Fruit fly (Drosophila melanogaster) whole organism, embryonic: ENCODE measurements around the gene par-6.

Source experiments
- Aef1 ChIP-seq: fragments of 200-800 bp; sonication (Bioruptor generic); IDR thresholded peaks from 3 replicates; pipeline ENCODE4 v1.3.6; 2022; ENCODE audit warnings: missing biosample characterization, missing genetic modification characterization
- BEAF-32 ChIP-seq: fragments of 200-800 bp; sonication (Bioruptor generic); optimal IDR thresholded peaks from 3 replicates; lab custom pipeline; 2017; ENCODE audit warnings: missing biosample characterization, missing genetic modification characterization, mild to moderate bottlenecking, moderate library complexity, missing genetic modification reagents
- CG10147 ChIP-seq: fragments of 200-800 bp; sonication (Bioruptor generic); optimal IDR thresholded peaks from 2 replicates; lab custom pipeline; 2019; ENCODE audit warnings: missing biosample characterization, mild to moderate bottlenecking, missing genetic modification characterization, moderate library complexity
- CG12744 ChIP-seq: fragments of 200-800 bp; sonication (Bioruptor generic); optimal IDR thresholded peaks from 2 replicates; lab custom pipeline; 2016; ENCODE audit warnings: missing biosample characterization, missing genetic modification characterization
- CG12942 ChIP-seq: fragments of 200-800 bp; sonication (Bioruptor generic); optimal IDR thresholded peaks from 3 replicates; lab custom pipeline; 2016; ENCODE audit warnings: missing biosample characterization, missing genetic modification characterization
- CG13424 ChIP-seq: fragments of 200-800 bp; sonication (Bioruptor generic); optimal IDR thresholded peaks from 2 replicates; lab custom pipeline; 2019; ENCODE audit warnings: missing biosample characterization, mild to moderate bottlenecking, missing genetic modification characterization, moderate library complexity
- CG13894 ChIP-seq: fragments of 200-800 bp; sonication (Bioruptor generic); optimal IDR thresholded peaks from 3 replicates; lab custom pipeline; 2018; ENCODE audit warnings: missing biosample characterization, mild to moderate bottlenecking, missing genetic modification characterization, moderate library complexity
- CG15479 ChIP-seq: fragments of 200-800 bp; sonication (Bioruptor generic); optimal IDR thresholded peaks from 3 replicates; lab custom pipeline; 2019; ENCODE audit warnings: missing biosample characterization, mild to moderate bottlenecking, missing genetic modification characterization, moderate library complexity
- CG15514 ChIP-seq: fragments of 200-800 bp; sonication (Bioruptor generic); optimal IDR thresholded peaks from 3 replicates; lab custom pipeline; 2017; ENCODE audit warnings: missing biosample characterization, missing genetic modification characterization, mild to moderate bottlenecking, moderate library complexity, missing genetic modification reagents
- CG2120 ChIP-seq: fragments of 200-800 bp; sonication (Bioruptor generic); optimal IDR thresholded peaks from 3 replicates; lab custom pipeline; 2016; ENCODE audit warnings: missing biosample characterization, missing genetic modification characterization
- CG2712 ChIP-seq: fragments of 200-800 bp; optimal IDR thresholded peaks from 3 replicates; lab custom pipeline; 2019; ENCODE audit warnings: missing biosample characterization, mild to moderate bottlenecking, missing genetic modification characterization, moderate library complexity
- CG34422 ChIP-seq: fragments of 200-800 bp; sonication (Bioruptor generic); IDR thresholded peaks from 3 replicates; pipeline ENCODE4 v1.3.6; 2022; ENCODE audit warnings: missing biosample characterization, missing genetic modification characterization
- CG43689 ChIP-seq: fragments of 200-800 bp; sonication (Bioruptor generic); IDR thresholded peaks from 2 replicates; pipeline ENCODE4 v1.3.6; 2022; ENCODE audit warnings: missing biosample characterization, missing genetic modification characterization
- CG4424 ChIP-seq: fragments of 200-800 bp; sonication (Bioruptor generic); optimal IDR thresholded peaks from 3 replicates; lab custom pipeline; 2016; ENCODE audit warnings: missing biosample characterization, missing genetic modification characterization
- CG6683 ChIP-seq: fragments of 200-800 bp; sonication (Bioruptor generic); optimal IDR thresholded peaks from 2 replicates; lab custom pipeline; 2017; ENCODE audit warnings: missing biosample characterization, mild to moderate bottlenecking, missing genetic modification characterization, missing genetic modification reagents
- CG7372 ChIP-seq: fragments of 200-800 bp; sonication (Bioruptor generic); IDR thresholded peaks from 2 replicates; pipeline ENCODE4 v1.3.6; 2022; ENCODE audit warnings: missing biosample characterization, missing genetic modification characterization
- CG8388 ChIP-seq: fragments of 200-800 bp; sonication (Bioruptor generic); optimal IDR thresholded peaks from 2 replicates; lab custom pipeline; 2019; ENCODE audit warnings: missing biosample characterization, mild to moderate bottlenecking, missing genetic modification characterization, moderate library complexity
- CG9797 ChIP-seq: fragments of 200-800 bp; sonication (Bioruptor generic); optimal IDR thresholded peaks from 3 replicates; lab custom pipeline; 2018; ENCODE audit warnings: missing biosample characterization, mild to moderate bottlenecking, missing genetic modification characterization
- Chrac-16 ChIP-seq: fragments of 200-800 bp; sonication (Bioruptor generic); optimal IDR thresholded peaks from 3 replicates; lab custom pipeline; 2016; ENCODE audit warnings: missing biosample characterization, missing genetic modification characterization
- Doc3 ChIP-seq: fragments of 200-800 bp; sonication (Bioruptor generic); IDR thresholded peaks from 3 replicates; pipeline ENCODE4 v1.3.6; 2022; ENCODE audit warnings: missing biosample characterization, missing genetic modification characterization; ENCODE audit not compliant: partially characterized antibody
- Gug ChIP-seq: fragments of 200-800 bp; sonication (Bioruptor generic); IDR thresholded peaks from 4 replicates; pipeline ENCODE4 v1.3.6; 2022; ENCODE audit warnings: missing biosample characterization, missing genetic modification characterization
- H15 ChIP-seq: fragments of 200-800 bp; sonication (Bioruptor generic); IDR thresholded peaks from 3 replicates; pipeline ENCODE4 v1.3.6; 2022; ENCODE audit warnings: missing biosample characterization, missing genetic modification characterization
- Hmx ChIP-seq: fragments of 200-800 bp; sonication (Bioruptor generic); optimal IDR thresholded peaks from 2 replicates; lab custom pipeline; 2016; ENCODE audit warnings: missing biosample characterization, missing genetic modification characterization
- Lpt ChIP-seq: fragments of >200 bp; optimal IDR thresholded peaks from 2 replicates; lab custom pipeline; 2018; ENCODE audit warnings: missing biosample characterization, missing genetic modification characterization
- Oaz ChIP-seq: fragments of 200-800 bp; sonication (Bioruptor generic); IDR thresholded peaks from 2 replicates; pipeline ENCODE4 v1.3.6; 2022; ENCODE audit warnings: missing biosample characterization, missing genetic modification characterization
- Pdp1 ChIP-seq, 2 experiments: fragments of 200-800 bp; sonication (Bioruptor generic); optimal IDR thresholded peaks; 3 replicates each; lab custom pipeline; 2016; ENCODE audit warnings: missing biosample characterization in 2 of 2, missing genetic modification characterization in 2 of 2, mild to moderate bottlenecking in 1 of 2, moderate library complexity in 1 of 2
- Tbp ChIP-seq: fragments of >200 bp; optimal IDR thresholded peaks from 2 replicates; lab custom pipeline; 2018; ENCODE audit warnings: missing biosample characterization, missing genetic modification characterization
- ase ChIP-seq: fragments of 200-800 bp; sonication (Bioruptor generic); IDR thresholded peaks from 3 replicates; pipeline ENCODE4 v1.3.6; 2022; ENCODE audit warnings: missing biosample characterization, missing genetic modification characterization
- bowl ChIP-seq: fragments of 200-800 bp; sonication (Bioruptor generic); IDR thresholded peaks from 2 replicates; pipeline ENCODE4 v1.3.6; 2022; ENCODE audit warnings: missing biosample characterization, missing genetic modification characterization
- br ChIP-seq: fragments of >200 bp; optimal IDR thresholded peaks from 2 replicates; lab custom pipeline; 2017
- crol ChIP-seq: fragments of 200-800 bp; sonication (Bioruptor generic); IDR thresholded peaks from 2 replicates; pipeline ENCODE4 v1.3.6; 2022; ENCODE audit warnings: missing biosample characterization, missing genetic modification characterization
- dati ChIP-seq: fragments of 200-800 bp; sonication (Bioruptor generic); IDR thresholded peaks from 2 replicates; pipeline ENCODE4 v1.3.6; 2022; ENCODE audit warnings: missing biosample characterization, missing genetic modification characterization
- emc ChIP-seq: fragments of 200-800 bp; sonication (Bioruptor generic); optimal IDR thresholded peaks from 2 replicates; lab custom pipeline; 2016; ENCODE audit warnings: missing biosample characterization, missing genetic modification characterization
- eve ChIP-seq, 2 experiments: fragments of >200 bp; optimal IDR thresholded peaks; 2 replicates each; lab custom pipeline; 2017; ENCODE audit warnings: missing biosample characterization in 2 of 2, missing genetic modification characterization in 2 of 2
- fd96Cb ChIP-seq: fragments of 200-800 bp; sonication (Bioruptor generic); optimal IDR thresholded peaks from 2 replicates; lab custom pipeline; 2018; ENCODE audit warnings: missing biosample characterization, mild to moderate bottlenecking, missing genetic modification characterization, moderate library complexity
- fu2 ChIP-seq: fragments of 200-800 bp; sonication (Bioruptor generic); optimal IDR thresholded peaks from 2 replicates; lab custom pipeline; 2016; ENCODE audit warnings: missing biosample characterization, missing genetic modification characterization
- gcm2 ChIP-seq: fragments of 200-800 bp; sonication (Bioruptor generic); optimal IDR thresholded peaks from 2 replicates; lab custom pipeline; 2016; ENCODE audit warnings: missing biosample characterization, missing genetic modification characterization
- jumu ChIP-seq: fragments of 200-800 bp; sonication (Bioruptor generic); optimal IDR thresholded peaks from 3 replicates; lab custom pipeline; 2016; ENCODE audit warnings: missing biosample characterization, missing genetic modification characterization
- lola ChIP-seq, 3 experiments: fragments of >200 bp in 2 of 3; fragments of 200-800 bp in 1 of 3; sonication (Bioruptor generic) in 1 of 3; optimal IDR thresholded peaks; 2 replicates each; lab custom pipeline; 2017 to 2019; ENCODE audit warnings: missing biosample characterization in 3 of 3, missing genetic modification characterization in 3 of 3, mild to moderate bottlenecking in 1 of 3, moderate library complexity in 1 of 3
- mirr ChIP-seq: fragments of 200-800 bp; sonication (Bioruptor generic); optimal IDR thresholded peaks from 3 replicates; lab custom pipeline; 2018; ENCODE audit warnings: missing biosample characterization, mild to moderate bottlenecking, missing genetic modification characterization
- pan ChIP-seq, 4 experiments: fragments of >200 bp in 3 of 4; fragments of 200-800 bp in 1 of 4; sonication (Bioruptor generic) in 1 of 4; optimal IDR thresholded peaks in 3 of 4; IDR thresholded peaks in 1 of 4; 2 replicates each; pipeline versions ENCODE4 v1.3.6 to Lab custom; 2017 to 2022; ENCODE audit warnings: missing biosample characterization in 2 of 4, missing genetic modification characterization in 2 of 4, mixed read lengths in 1 of 4
- pita ChIP-seq: fragments of 200-800 bp; sonication (Bioruptor generic); optimal IDR thresholded peaks from 2 replicates; lab custom pipeline; 2017; ENCODE audit warnings: missing biosample characterization, mild to moderate bottlenecking, missing genetic modification characterization
- pnt ChIP-seq: fragments of 200-800 bp; sonication (Bioruptor generic); optimal IDR thresholded peaks from 3 replicates; lab custom pipeline; 2016; ENCODE audit warnings: missing biosample characterization, missing genetic modification characterization
- prd ChIP-seq, 3 experiments: fragments of >200 bp in 2 of 3; fragments of 200-800 bp in 1 of 3; sonication (Bioruptor generic) in 1 of 3; optimal IDR thresholded peaks in 2 of 3; IDR thresholded peaks in 1 of 3; 2 replicates in 2 of 3; 3 replicates in 1 of 3; pipeline versions ENCODE4 v1.3.6 to Lab custom; 2017 to 2022; ENCODE audit warnings: missing biosample characterization in 1 of 3, missing genetic modification characterization in 1 of 3
- sc ChIP-seq, 3 experiments: fragments of >200 bp in 2 of 3; fragments of 200-800 bp in 1 of 3; sonication (Bioruptor generic) in 1 of 3; optimal IDR thresholded peaks; 2 replicates in 2 of 3; 3 replicates in 1 of 3; lab custom pipeline; 2017; ENCODE audit warnings: mild to moderate bottlenecking in 1 of 3, missing biosample characterization in 1 of 3, missing genetic modification characterization in 1 of 3, missing genetic modification reagents in 1 of 3
- sens ChIP-seq: fragments of 200-800 bp; sonication (Bioruptor generic); peaks from one replicate; lab custom pipeline; 2016; ENCODE audit warnings: missing biosample characterization, missing genetic modification characterization
- sim ChIP-seq: fragments of 200-800 bp; sonication (Bioruptor generic); IDR thresholded peaks from 2 replicates; pipeline ENCODE4 v1.3.6; 2022; ENCODE audit warnings: missing biosample characterization, missing genetic modification characterization
- sima ChIP-seq: fragments of 200-800 bp; sonication (Bioruptor generic); optimal IDR thresholded peaks from 2 replicates; lab custom pipeline; 2016; ENCODE audit warnings: missing biosample characterization, missing genetic modification characterization
- sna ChIP-seq: fragments of 200-800 bp; sonication (Bioruptor generic); IDR thresholded peaks from 2 replicates; pipeline ENCODE4 v1.3.6; 2022; ENCODE audit warnings: missing biosample characterization, missing genetic modification characterization; ENCODE audit not compliant: partially characterized antibody
- usp ChIP-seq: fragments of >200 bp; optimal IDR thresholded peaks from 2 replicates; lab custom pipeline; 2017; ENCODE audit warnings: missing biosample characterization, missing genetic modification characterization
- z ChIP-seq: fragments of 200-800 bp; sonication (Bioruptor generic); IDR thresholded peaks from 3 replicates; pipeline ENCODE4 v1.3.6; 2022; ENCODE audit warnings: missing biosample characterization, missing genetic modification characterization

par-6 gene

DNA sequence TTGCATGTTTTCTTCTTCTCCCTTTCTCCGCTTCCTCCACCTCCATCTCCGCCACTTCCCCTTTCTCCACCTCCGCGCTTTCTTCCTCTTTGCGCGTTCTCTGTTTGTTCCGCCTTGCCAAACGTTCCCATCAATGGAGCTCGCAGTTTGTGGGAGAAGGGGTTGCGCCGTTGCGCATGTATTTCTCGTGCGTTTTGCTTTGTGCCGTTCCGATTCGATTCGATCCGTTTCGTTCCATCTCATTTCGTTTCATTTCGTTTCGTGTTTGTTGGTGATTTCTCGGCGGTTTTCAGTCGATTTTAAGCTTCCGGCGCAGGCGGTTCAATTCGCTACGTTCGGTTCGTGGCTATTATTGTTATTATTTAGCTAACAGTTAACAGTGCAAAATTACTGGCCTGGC is 19.8 kb downstream of the par-6 start (continued):
- no peak for TF ChIP-seq H15 (GFP tag; lab: Robert Waterston, UW)
- TF ChIP-seq dati (GFP tag; lab: Robert Waterston, UW), result no peak
- TF ChIP-seq CG7372 (GFP tag; lab: Robert Waterston, UW), result no peak
- no peak for TF ChIP-seq lola (GFP tag; optimal IDR thresholded peaks at IDR 0.05; lab: Kevin White, UChicago)
- TF ChIP-seq ase, result no peak
- no peak for TF ChIP-seq Doc3 (GFP tag; lab: Robert Waterston, UW)
- TF ChIP-seq CG34422 (GFP tag; lab: Robert Waterston, UW), result no peak
- TF ChIP-seq pita (GFP tag; lab: Kevin White, UChicago), result no peak
- TF ChIP-seq sens, result peak; percentile 77
- TF ChIP-seq pnt (GFP tag; lab: Kevin White, UChicago), result no peak
- no peak for TF ChIP-seq sim
- TF ChIP-seq sna (GFP tag; lab: Robert Waterston, UW), result no peak
- TF ChIP-seq Hmx (GFP tag; lab: Kevin White, UChicago), result no peak
- no peak for TF ChIP-seq CG13424 (tag; lab: Kevin White, UChicago)
- TF ChIP-seq CG4424 (GFP tag; lab: Kevin White, UChicago), result no peak
- TF ChIP-seq jumu (GFP tag; lab: Kevin White, UChicago), result no peak
- TF ChIP-seq CG43689 (GFP tag; lab: Robert Waterston, UW), result no peak
- TF ChIP-seq Lpt (GFP tag; lab: Kevin White, UChicago), result no peak
- no peak for TF ChIP-seq CG8388 (GFP tag; lab: Kevin White, UChicago)
- no peak for TF ChIP-seq CG6683 (GFP tag; lab: Kevin White, UChicago)
- no peak for TF ChIP-seq CG12942 (GFP tag; lab: Kevin White, UChicago)
- no peak for TF ChIP-seq CG10147 (GFP tag; lab: Kevin White, UChicago)
- TF ChIP-seq usp (GFP tag; lab: Kevin White, UChicago), result no peak
- TF ChIP-seq Chrac-16 (GFP tag; lab: Kevin White, UChicago), result no peak
- TF ChIP-seq CG2120 (GFP tag; lab: Kevin White, UChicago), result no peak
- no peak for TF ChIP-seq CG15514
- no peak for TF ChIP-seq CG9797 (GFP tag; lab: Kevin White, UChicago)
- TF ChIP-seq fd96Cb (tag; lab: Kevin White, UChicago), result no peak
- no peak for TF ChIP-seq sc (optimal IDR thresholded peaks at IDR 0.05; lab: Kevin White, UChicago)
- no peak for TF ChIP-seq sc (GFP tag; optimal IDR thresholded peaks at IDR 0.05; lab: Kevin White, UChicago)
- TF ChIP-seq CG12744 (GFP tag; lab: Kevin White, UChicago), result no peak
- TF ChIP-seq br (lab: Kevin White, UChicago), result no peak
- peak; percentile 98 for TF ChIP-seq crol (GFP tag; lab: Robert Waterston, UW)
- no peak for TF ChIP-seq Aef1 (GFP tag; lab: Robert Waterston, UW)
- TF ChIP-seq prd (optimal IDR thresholded peaks at IDR 0.05; lab: Kevin White, UChicago), result no peak
- no peak for TF ChIP-seq prd (GFP tag; IDR thresholded peaks at IDR 0.05; lab: Robert Waterston, UW)
- TF ChIP-seq Gug (GFP tag; lab: Robert Waterston, UW), result no peak
- TF ChIP-seq CG2712 (tag; lab: Kevin White, UChicago), result no peak
- TF ChIP-seq emc, result no peak
- no peak for TF ChIP-seq Oaz (GFP tag; lab: Robert Waterston, UW)
- TF ChIP-seq CG15479 (GFP tag; lab: Kevin White, UChicago), result peak; percentile 36
- peak; percentile 8 for TF ChIP-seq CG13894
- no peak for TF ChIP-seq pan (optimal IDR thresholded peaks at IDR 0.05; lab: Kevin White, UChicago)
- no peak for TF ChIP-seq pan (GFP tag; optimal IDR thresholded peaks at IDR 0.05 in 1 of 2, IDR thresholded peaks at IDR 0.05 in 1 of 2)
- no peak for TF ChIP-seq fu2 (GFP tag; lab: Kevin White, UChicago)
- TF ChIP-seq bowl (GFP tag; lab: Robert Waterston, UW), result no peak
- TF ChIP-seq sima (GFP tag; lab: Kevin White, UChicago), result no peak
- TF ChIP-seq Tbp (GFP tag; lab: Kevin White, UChicago), result no peak
- TF ChIP-seq BEAF-32 (GFP tag; lab: Kevin White, UChicago), result no peak
- TF ChIP-seq eve (GFP tag; optimal IDR thresholded peaks at IDR 0.05; lab: Kevin White, UChicago), result no peak
- peak in 1 of 2 experiments; percentile 20 for TF ChIP-seq Pdp1 (GFP tag; optimal IDR thresholded peaks at IDR 0.05; lab: Kevin White, UChicago)
- TF ChIP-seq gcm2 (GFP tag; lab: Kevin White, UChicago), result no peak
- no peak for TF ChIP-seq z (GFP tag; lab: Robert Waterston, UW)
- peak; percentile 29 for TF ChIP-seq mirr (GFP tag; lab: Kevin White, UChicago)
